Worm (Caenorhabditis elegans): Measurements from ENCODE around the gene math-7.

Gene math-7

ce11 chrII:1922665-1923187, 36.4 kb upstream of the math-7 start, which contains the start of the genes bath-2 and F52C6.4:
Gene bath-2 (minus strand): TSS chrII:1922765.
Gene F52C6.4 (plus strand): TSS chrII:1923137.
- TF ChIP-seq Y22D7AL.16 (tag; optimal IDR thresholded peaks at IDR 0.05) = no peak
- TF ChIP-seq pha-4 (tag; optimal IDR thresholded peaks at IDR 0.05) = no peak
- no peak for TF ChIP-seq rnt-1 (tag; optimal IDR thresholded peaks at IDR 0.05)

- TF ChIP-seq sdc-2 (tag; optimal IDR thresholded peaks at IDR 0.05) (no peak), hlh-30 (tag; optimal IDR thresholded peaks at IDR 0.05; ENCODE audit: insufficient read depth) (no peak), pha-2 (tag; optimal IDR thresholded peaks at IDR 0.05) (no peak), rnt-1 (tag; optimal IDR thresholded peaks at IDR 0.05) (no peak), pros-1 (tag; optimal IDR thresholded peaks at IDR 0.05) (no peak), ets-4 (tag; optimal IDR thresholded peaks at IDR 0.05) (no peak), fkh-10 (GFP tag; optimal IDR thresholded peaks at IDR 0.05) (no peak), ama-1 (optimal IDR thresholded peaks at IDR 0.05) (no peak), dve-1 (tag; optimal IDR thresholded peaks at IDR 0.05) (no peak), ceh-14 (tag; optimal IDR thresholded peaks at IDR 0.05) (no peak), unc-55 (GFP tag; optimal IDR thresholded peaks at IDR 0.05) (no peak), K02D7.2 (tag; optimal IDR thresholded peaks at IDR 0.05) (no peak), pax-1 (tag; optimal IDR thresholded peaks at IDR 0.05) (no peak), pha-4 (tag; optimal IDR thresholded peaks at IDR 0.05) (no peak), F13H6.1 (tag; optimal IDR thresholded peaks at IDR 0.05) (no peak)
Observed at ce11 chrII:1921018-1921417, 34.7 kb upstream of the math-7 start, which contains the start of gene bath-7. Gene bath-7 (minus strand): TSS chrII:1921118.

- TF ChIP-seq ceh-24 (tag; optimal IDR thresholded peaks at IDR 0.05) (no peak), ceh-30 (tag; optimal IDR thresholded peaks at IDR 0.05) (no peak), ceh-22 (tag; optimal IDR thresholded peaks at IDR 0.05) (no peak), elt-4 (tag; optimal IDR thresholded peaks at IDR 0.05) (no peak), ceh-9 (tag; optimal IDR thresholded peaks at IDR 0.05) (no peak), elt-2 (tag; optimal IDR thresholded peaks at IDR 0.05) (no peak), gmeb-2 (tag; optimal IDR thresholded peaks at IDR 0.05) (no peak), K09A11.1 (tag; optimal IDR thresholded peaks at IDR 0.05; ENCODE audit: insufficient read depth) (no peak), rnt-1 (tag; optimal IDR thresholded peaks at IDR 0.05) (no peak), hlh-13 (GFP tag; optimal IDR thresholded peaks at IDR 0.05) (no peak), pax-1 (tag; optimal IDR thresholded peaks at IDR 0.05) (no peak)
Observed at ce11 chrII:1917862-1918261, 31.6 kb upstream of the math-7 start, which contains the start of gene bath-4. Gene bath-4 (minus strand): TSS chrII:1917962.

ce11 chrII:1912741-1913140, 26.5 kb upstream of the math-7 start, which contains the start of gene math-31:
Gene math-31 (minus strand): TSS chrII:1912841.
- TF ChIP-seq nhr-11 (tag; optimal IDR thresholded peaks at IDR 0.05) (no peak), unc-42 (tag; optimal IDR thresholded peaks at IDR 0.05) (no peak), unc-3 (GFP tag; conservative IDR thresholded peaks at IDR 0.05) (no peak), unc-3 (tag; optimal IDR thresholded peaks at IDR 0.05) (no peak), F13H6.1 (tag; optimal IDR thresholded peaks at IDR 0.05) (no peak), sox-2 (GFP tag; IDR thresholded peaks at IDR 0.05) (no peak), nfya-1 (tag; optimal IDR thresholded peaks at IDR 0.05) (no peak)

- TF ChIP-seq ceh-19 (GFP tag; optimal IDR thresholded peaks at IDR 0.05) (no peak), ahr-1 (tag; optimal IDR thresholded peaks at IDR 0.05) (no peak), ceh-31 (tag; optimal IDR thresholded peaks at IDR 0.05) (no peak), ceh-22 (tag; optimal IDR thresholded peaks at IDR 0.05) (no peak), sox-4 (tag; optimal IDR thresholded peaks at IDR 0.05) (no peak), sox-2 (GFP tag; IDR thresholded peaks at IDR 0.05) (no peak), eyg-1 (tag; optimal IDR thresholded peaks at IDR 0.05) (no peak), che-1 (tag; optimal IDR thresholded peaks at IDR 0.05) (no peak), lin-11 (tag; optimal IDR thresholded peaks at IDR 0.05) (no peak), ceh-48 (tag; optimal IDR thresholded peaks at IDR 0.05) (no peak), ceh-30 (tag; optimal IDR thresholded peaks at IDR 0.05) (no peak)
Observed at ce11 chrII:1905104-1905503, 18.8 kb upstream of the math-7 start, which contains the start of gene math-22. Gene math-22 (plus strand): TSS chrII:1905404.

All from whole organism, late embryonic.